Fruit fly (Drosophila melanogaster) whole organism, embryonic: ENCODE data around the gene CG9471.

Experiments
- Adf1 ChIP-seq: fragments of 200-800 bp; sonication (Bioruptor generic); IDR thresholded peaks from 2 replicates; pipeline ENCODE4 v1.3.6; 2022; ENCODE audit warnings: missing biosample characterization, missing genetic modification characterization
- CG10267 ChIP-seq: fragments of 200-800 bp; sonication (Bioruptor generic); optimal IDR thresholded peaks from 2 replicates; lab custom pipeline; 2018; ENCODE audit warnings: missing biosample characterization, mild to moderate bottlenecking, missing genetic modification characterization, moderate library complexity
- CG10543 ChIP-seq: fragments of 200-800 bp; sonication (Bioruptor generic); optimal IDR thresholded peaks from 3 replicates; lab custom pipeline; 2017; ENCODE audit warnings: missing biosample characterization, mild to moderate bottlenecking, missing genetic modification characterization, moderate library complexity
- CG12942 ChIP-seq: fragments of 200-800 bp; sonication (Bioruptor generic); optimal IDR thresholded peaks from 3 replicates; lab custom pipeline; 2016; ENCODE audit warnings: missing biosample characterization, missing genetic modification characterization
- CG14860 ChIP-seq: fragments of 200-800 bp; sonication (Bioruptor generic); IDR thresholded peaks from 3 replicates; pipeline ENCODE4 v1.3.6; 2022; ENCODE audit warnings: missing biosample characterization, missing genetic modification characterization; ENCODE audit not compliant: partially characterized antibody
- CG15073 ChIP-seq: fragments of 200-800 bp; sonication (Bioruptor generic); optimal IDR thresholded peaks from 2 replicates; lab custom pipeline; 2016; ENCODE audit warnings: missing biosample characterization, missing genetic modification characterization
- CG15696 ChIP-seq: fragments of 200-800 bp; sonication (Bioruptor generic); optimal IDR thresholded peaks from 2 replicates; lab custom pipeline; 2019; ENCODE audit warnings: missing biosample characterization, mild to moderate bottlenecking, missing genetic modification characterization, moderate library complexity
- CG16815 ChIP-seq: fragments of 200-800 bp; sonication (Bioruptor generic); optimal IDR thresholded peaks from 3 replicates; lab custom pipeline; 2017; ENCODE audit warnings: missing biosample characterization, mild to moderate bottlenecking, missing genetic modification characterization
- CG17361 ChIP-seq: fragments of 200-800 bp; sonication (Bioruptor generic); IDR thresholded peaks from 3 replicates; pipeline ENCODE4 v1.3.6; 2022; ENCODE audit warnings: missing biosample characterization, missing genetic modification characterization
- CG1832 ChIP-seq: fragments of 200-800 bp; sonication (Bioruptor generic); optimal IDR thresholded peaks from 2 replicates; lab custom pipeline; 2017; ENCODE audit warnings: missing biosample characterization, mild to moderate bottlenecking, missing genetic modification characterization, inconsistent platforms
- CG18599 ChIP-seq: fragments of 200-800 bp; sonication (Bioruptor generic); optimal IDR thresholded peaks from 3 replicates; lab custom pipeline; 2017; ENCODE audit warnings: missing biosample characterization, missing genetic modification characterization, mild to moderate bottlenecking, moderate library complexity, missing genetic modification reagents
- CG2712 ChIP-seq: fragments of 200-800 bp; optimal IDR thresholded peaks from 3 replicates; lab custom pipeline; 2019; ENCODE audit warnings: missing biosample characterization, mild to moderate bottlenecking, missing genetic modification characterization, moderate library complexity
- CG30020 ChIP-seq: fragments of 200-800 bp; optimal IDR thresholded peaks from 2 replicates; lab custom pipeline; 2019; ENCODE audit warnings: missing biosample characterization, mild to moderate bottlenecking, missing genetic modification characterization, moderate library complexity
- CG33557 ChIP-seq: fragments of 200-800 bp; sonication (Bioruptor generic); optimal IDR thresholded peaks from 2 replicates; lab custom pipeline; 2019; ENCODE audit warnings: missing biosample characterization, mild to moderate bottlenecking, missing genetic modification characterization, moderate library complexity
- CG34422 ChIP-seq: fragments of 200-800 bp; sonication (Bioruptor generic); IDR thresholded peaks from 3 replicates; pipeline ENCODE4 v1.3.6; 2022; ENCODE audit warnings: missing biosample characterization, missing genetic modification characterization
- CG42726 ChIP-seq: fragments of 200-800 bp; sonication (Bioruptor generic); IDR thresholded peaks from 2 replicates; pipeline ENCODE4 v1.3.6; 2022; ENCODE audit warnings: missing biosample characterization, missing genetic modification characterization; ENCODE audit not compliant: partially characterized antibody
- CG4617 ChIP-seq: fragments of 200-800 bp; sonication (Bioruptor generic); optimal IDR thresholded peaks from 3 replicates; lab custom pipeline; 2016; ENCODE audit warnings: missing biosample characterization, missing genetic modification characterization, borderline replicate concordance
- CG7357 ChIP-seq: fragments of 200-800 bp; sonication (Bioruptor generic); IDR thresholded peaks from 3 replicates; pipeline ENCODE4 v1.3.6; 2022; ENCODE audit warnings: missing biosample characterization, missing genetic modification characterization
- CG9727 ChIP-seq: fragments of 200-800 bp; sonication (Bioruptor generic); optimal IDR thresholded peaks from 3 replicates; lab custom pipeline; 2017; ENCODE audit warnings: missing biosample characterization, mild to moderate bottlenecking, missing genetic modification characterization
- Camta ChIP-seq: fragments of 200-800 bp; sonication (Bioruptor generic); optimal IDR thresholded peaks from 2 replicates; lab custom pipeline; 2016; ENCODE audit warnings: missing biosample characterization, missing genetic modification characterization
- Dip2 ChIP-seq: fragments of 200-800 bp; sonication (Bioruptor generic); IDR thresholded peaks from 2 replicates; pipeline ENCODE4 v1.3.6; 2022; ENCODE audit warnings: missing biosample characterization, missing genetic modification characterization
- Doc3 ChIP-seq: fragments of 200-800 bp; sonication (Bioruptor generic); IDR thresholded peaks from 3 replicates; pipeline ENCODE4 v1.3.6; 2022; ENCODE audit warnings: missing biosample characterization, missing genetic modification characterization; ENCODE audit not compliant: partially characterized antibody
- Ets97D ChIP-seq: fragments of 200-800 bp; sonication (Bioruptor generic); optimal IDR thresholded peaks from 3 replicates; lab custom pipeline; 2016; ENCODE audit warnings: missing biosample characterization, missing genetic modification characterization
- Hmx ChIP-seq: fragments of 200-800 bp; sonication (Bioruptor generic); optimal IDR thresholded peaks from 2 replicates; lab custom pipeline; 2016; ENCODE audit warnings: missing biosample characterization, missing genetic modification characterization
- MESR4 ChIP-seq: fragments of 200-800 bp; sonication (Bioruptor generic); optimal IDR thresholded peaks from 2 replicates; lab custom pipeline; 2018; ENCODE audit warnings: missing biosample characterization, mild to moderate bottlenecking, missing genetic modification characterization, moderate library complexity
- Nf-YB ChIP-seq: fragments of 200-800 bp; sonication (Bioruptor generic); optimal IDR thresholded peaks from 3 replicates; lab custom pipeline; 2019; ENCODE audit warnings: missing biosample characterization, mild to moderate bottlenecking, missing genetic modification characterization, moderate library complexity
- Sox100B ChIP-seq: fragments of 200-800 bp; sonication (Bioruptor generic); optimal IDR thresholded peaks from 3 replicates; lab custom pipeline; 2018; ENCODE audit warnings: missing biosample characterization, mild to moderate bottlenecking, missing genetic modification characterization
- Xbp1 ChIP-seq: fragments of 200-800 bp; sonication (Bioruptor generic); optimal IDR thresholded peaks from 3 replicates; lab custom pipeline; 2016; ENCODE audit warnings: missing biosample characterization, mild to moderate bottlenecking, missing genetic modification characterization
- cg ChIP-seq: fragments of 200-800 bp; sonication (Bioruptor generic); optimal IDR thresholded peaks from 3 replicates; lab custom pipeline; 2019; ENCODE audit warnings: missing biosample characterization, mild to moderate bottlenecking, missing genetic modification characterization, moderate library complexity
- disco-r ChIP-seq: fragments of 200-800 bp; sonication (Bioruptor generic); optimal IDR thresholded peaks from 2 replicates; lab custom pipeline; 2016; ENCODE audit warnings: missing biosample characterization, missing genetic modification characterization
- dmrt11E ChIP-seq: fragments of 200-800 bp; sonication (Bioruptor generic); optimal IDR thresholded peaks from 3 replicates; lab custom pipeline; 2018; ENCODE audit warnings: missing biosample characterization, mild to moderate bottlenecking, missing genetic modification characterization, moderate library complexity
- ewg ChIP-seq: fragments of 200-800 bp; sonication (Bioruptor generic); optimal IDR thresholded peaks from 3 replicates; lab custom pipeline; 2017; ENCODE audit warnings: mild to moderate bottlenecking, missing biosample characterization, missing genetic modification reagents, missing genetic modification characterization
- ftz-f1 ChIP-seq: fragments of 200-800 bp; sonication (Bioruptor generic); optimal IDR thresholded peaks from 2 replicates; lab custom pipeline; 2016; ENCODE audit warnings: missing biosample characterization, missing genetic modification characterization
- gfzf ChIP-seq: fragments of 200-800 bp; sonication (Bioruptor generic); optimal IDR thresholded peaks from 2 replicates; lab custom pipeline; 2016; ENCODE audit warnings: missing biosample characterization, mild to moderate bottlenecking, missing genetic modification characterization, moderate library complexity
- ham ChIP-seq: fragments of 200-800 bp; sonication (Bioruptor generic); IDR thresholded peaks from 2 replicates; pipeline ENCODE4 v1.3.6; 2022; ENCODE audit warnings: missing biosample characterization, missing genetic modification characterization
- jigr1 ChIP-seq: fragments of 200-800 bp; sonication (Bioruptor generic); IDR thresholded peaks from 3 replicates; pipeline ENCODE4 v1.3.6; 2022; ENCODE audit warnings: missing biosample characterization, missing genetic modification characterization
- mirr ChIP-seq: fragments of 200-800 bp; sonication (Bioruptor generic); optimal IDR thresholded peaks from 3 replicates; lab custom pipeline; 2018; ENCODE audit warnings: missing biosample characterization, mild to moderate bottlenecking, missing genetic modification characterization
- mld ChIP-seq: fragments of 200-800 bp; sonication (Bioruptor generic); IDR thresholded peaks from 3 replicates; pipeline ENCODE4 v1.3.6; 2022; ENCODE audit warnings: missing biosample characterization, missing genetic modification characterization; ENCODE audit not compliant: partially characterized antibody
- nmo ChIP-seq: fragments of 200-800 bp; sonication (Bioruptor generic); optimal IDR thresholded peaks from 2 replicates; lab custom pipeline; 2018; ENCODE audit warnings: missing biosample characterization, mild to moderate bottlenecking, missing genetic modification characterization, moderate library complexity
- oc ChIP-seq: fragments of 200-800 bp; sonication (Bioruptor generic); optimal IDR thresholded peaks from 2 replicates; lab custom pipeline; 2018; ENCODE audit warnings: missing biosample characterization, mild to moderate bottlenecking, missing genetic modification characterization, moderate library complexity
- peb ChIP-seq: fragments of 200-800 bp; sonication (Bioruptor generic); IDR thresholded peaks from 2 replicates; pipeline ENCODE4 v1.3.6; 2022; ENCODE audit warnings: missing biosample characterization, missing genetic modification characterization
- phol ChIP-seq: fragments of 200-800 bp; sonication (Bioruptor generic); optimal IDR thresholded peaks from 3 replicates; lab custom pipeline; 2018; ENCODE audit warnings: missing biosample characterization, mild to moderate bottlenecking, missing genetic modification characterization, moderate library complexity
- pita ChIP-seq: fragments of 200-800 bp; sonication (Bioruptor generic); optimal IDR thresholded peaks from 2 replicates; lab custom pipeline; 2017; ENCODE audit warnings: missing biosample characterization, mild to moderate bottlenecking, missing genetic modification characterization
- row ChIP-seq: fragments of 200-800 bp; sonication (Bioruptor generic); IDR thresholded peaks from 3 replicates; pipeline ENCODE4 v1.3.6; 2022; ENCODE audit warnings: missing biosample characterization, missing genetic modification characterization
- sima ChIP-seq: fragments of 200-800 bp; sonication (Bioruptor generic); optimal IDR thresholded peaks from 2 replicates; lab custom pipeline; 2016; ENCODE audit warnings: missing biosample characterization, missing genetic modification characterization
- slbo ChIP-seq: fragments of 200-800 bp; sonication (Bioruptor generic); IDR thresholded peaks from 2 replicates; pipeline ENCODE4 v1.3.6; 2022; ENCODE audit warnings: missing biosample characterization, missing genetic modification characterization
- trem ChIP-seq: fragments of 200-800 bp; optimal IDR thresholded peaks from 3 replicates; lab custom pipeline; 2019; ENCODE audit warnings: missing biosample characterization, mild to moderate bottlenecking, missing genetic modification characterization, moderate library complexity

CG9471 gene

DNA sequence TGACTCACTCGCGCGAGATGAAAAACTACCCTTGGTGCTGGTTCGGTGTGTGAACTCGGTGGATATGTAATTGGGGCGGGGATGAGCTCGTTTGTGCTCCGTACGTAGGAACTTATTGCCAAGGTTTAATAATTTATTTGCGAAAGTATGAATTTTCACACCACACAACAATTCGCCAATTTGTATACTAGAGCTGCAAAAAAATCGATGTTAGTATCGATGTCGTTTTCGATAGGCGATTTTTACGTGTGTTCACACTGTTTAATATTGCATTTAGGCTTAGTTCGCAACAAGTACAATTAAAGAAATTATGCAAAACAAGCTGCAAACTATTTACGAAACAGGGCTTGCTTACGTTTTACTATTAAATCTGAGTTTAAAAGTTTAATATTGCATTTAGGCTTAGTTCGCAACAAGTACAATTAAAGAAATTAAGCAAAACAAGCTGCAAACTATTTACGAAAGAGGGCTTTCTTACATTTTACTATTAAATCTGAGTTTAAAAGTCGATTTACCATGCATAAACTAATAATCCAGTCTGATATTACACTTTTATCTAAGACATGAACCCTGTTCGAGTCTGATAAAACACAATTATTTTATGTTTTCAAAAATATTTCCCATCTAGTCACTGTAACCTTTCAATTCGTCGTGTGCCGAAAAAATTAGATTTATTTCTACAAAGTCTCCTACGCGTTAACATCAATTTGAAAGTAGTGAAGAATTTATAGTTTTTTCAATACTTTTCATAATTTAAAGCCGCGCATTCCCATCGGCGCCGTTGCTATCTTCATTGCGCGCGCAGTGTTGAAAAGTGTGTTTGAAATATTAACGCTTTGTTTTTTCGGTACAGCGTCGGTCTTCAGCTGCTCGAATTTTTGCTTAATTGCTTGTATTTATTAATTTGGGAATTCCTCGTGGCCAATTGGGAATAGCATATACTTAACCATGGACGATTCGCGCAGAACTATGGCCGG lies 8.1 kb downstream of the CG9471 start, which contains the start of the genes Snap24 and CG8478:
Gene Snap24 (minus strand): TSS at position 196 of the 977 bp plus-strand sequence.
Gene CG8478 (plus strand): TSS at position 696 of the 977 bp plus-strand sequence.
- peak; percentile 96 for TF ChIP-seq CG7357 (GFP tag; lab: Robert Waterston, UW)
- no peak for TF ChIP-seq ham (GFP tag; lab: Robert Waterston, UW)
- TF ChIP-seq ewg (GFP tag; lab: Kevin White, UChicago): peak; percentile 47
- TF ChIP-seq trem: peak; percentile 27
- no peak for TF ChIP-seq CG15696 (tag; lab: Kevin White, UChicago)
- peak; percentile 12; the same call in 1 of the 2 replicates for TF ChIP-seq slbo (GFP tag; lab: Robert Waterston, UW)
- TF ChIP-seq CG10543 (GFP tag; lab: Kevin White, UChicago): no peak
- no peak for TF ChIP-seq Hmx
- peak; percentile 37 for TF ChIP-seq nmo
- TF ChIP-seq Nf-YB (GFP tag; lab: Kevin White, UChicago): no peak
- no peak for TF ChIP-seq oc (tag; lab: Kevin White, UChicago)
- peak; percentile 46; the same call in 1 of the 3 replicates for TF ChIP-seq CG34422 (GFP tag; lab: Robert Waterston, UW)
- TF ChIP-seq CG33557 (GFP tag; lab: Kevin White, UChicago): no peak
- no peak for TF ChIP-seq disco-r (GFP tag; lab: Kevin White, UChicago)
- TF ChIP-seq mld (GFP tag; lab: Robert Waterston, UW): peak; percentile 56; the same call in 2 of the 3 replicates
- peak; percentile 25 for TF ChIP-seq Ets97D
- TF ChIP-seq CG1832 (GFP tag; lab: Kevin White, UChicago): no peak
- peak; percentile 43; the same call in 1 of the 3 replicates for TF ChIP-seq CG17361 (GFP tag; lab: Robert Waterston, UW)
- TF ChIP-seq Camta (GFP tag; lab: Kevin White, UChicago): peak; percentile 33
- TF ChIP-seq Xbp1: peak; percentile 13
- TF ChIP-seq CG12942: no peak
- TF ChIP-seq CG42726 (GFP tag; lab: Robert Waterston, UW): peak; percentile 45; the same call in 1 of the 2 replicates
- no peak for TF ChIP-seq Dip2 (GFP tag; lab: Robert Waterston, UW)
- TF ChIP-seq CG4617 (GFP tag; lab: Kevin White, UChicago): peak; percentile 40
- no peak for TF ChIP-seq mirr (GFP tag; lab: Kevin White, UChicago)
- TF ChIP-seq Sox100B: no peak
- TF ChIP-seq CG15073 (GFP tag; lab: Kevin White, UChicago): no peak
- TF ChIP-seq row (GFP tag; lab: Robert Waterston, UW): peak; percentile 70
- peak; percentile 10 for TF ChIP-seq CG9727
- TF ChIP-seq gfzf (GFP tag; lab: Kevin White, UChicago): peak; percentile 55
- TF ChIP-seq CG16815 (GFP tag; lab: Kevin White, UChicago): no peak
- TF ChIP-seq cg: no peak
- no peak for TF ChIP-seq dmrt11E
- TF ChIP-seq MESR4: peak; percentile 86
- TF ChIP-seq jigr1 (GFP tag; lab: Robert Waterston, UW): no peak
- TF ChIP-seq phol (tag; lab: Kevin White, UChicago): peak; percentile 22
- peak; percentile 46 for TF ChIP-seq pita (GFP tag; lab: Kevin White, UChicago)
- TF ChIP-seq CG30020: peak; percentile 84
- no peak for TF ChIP-seq ftz-f1 (GFP tag; lab: Kevin White, UChicago)
- no peak for TF ChIP-seq Adf1 (GFP tag; lab: Robert Waterston, UW)
- TF ChIP-seq CG14860: peak; percentile 64; the same call in 2 of the 3 replicates
- TF ChIP-seq peb (GFP tag; lab: Robert Waterston, UW): no peak
- peak; percentile 71 for TF ChIP-seq Doc3 (GFP tag; lab: Robert Waterston, UW)
- peak; percentile 6 for TF ChIP-seq CG2712 (tag; lab: Kevin White, UChicago)
- no peak for TF ChIP-seq CG18599 (GFP tag; lab: Kevin White, UChicago)
- TF ChIP-seq sima: no peak
- TF ChIP-seq CG10267 (tag; lab: Kevin White, UChicago): peak; percentile 93
